Worm (Caenorhabditis elegans) whole organism, L2 larva: ENCODE data around the gene Y55F3BR.2.
A peak's percentile ranks its signal among the peaks of the same experiment; 100 is the strongest.

ENCODE experiments used
- C34F6.9 ChIP-seq: fragments of 150-350 bp; optimal IDR thresholded peaks from 2 replicates; lab custom pipeline; 2014; ENCODE audit warnings: missing biosample characterization, missing genetic modification characterization
- F13H6.1 ChIP-seq: sonication (generic microtip); optimal IDR thresholded peaks from 2 replicates; lab custom pipeline; 2016; ENCODE audit warnings: missing genetic modification characterization, missing compliant biosample characterization
- R02D3.7 ChIP-seq: fragments of 150-350 bp; optimal IDR thresholded peaks from 2 replicates; lab custom pipeline; 2014; ENCODE audit warnings: missing biosample characterization, missing genetic modification characterization
- Y55F3AM.14 ChIP-seq: fragments of 200-800 bp; sonication (Bioruptor generic); optimal IDR thresholded peaks from 2 replicates; lab custom pipeline; 2018; ENCODE audit warnings: mild to moderate bottlenecking, missing genetic modification characterization, missing compliant biosample characterization
- ZK546.5 ChIP-seq: sonication (generic microtip); optimal IDR thresholded peaks from 2 replicates; lab custom pipeline; 2017; ENCODE audit warnings: missing biosample characterization, missing genetic modification characterization
- alr-1 ChIP-seq: fragments of 150-350 bp; optimal IDR thresholded peaks from 2 replicates; lab custom pipeline; 2014; ENCODE audit warnings: missing biosample characterization, missing genetic modification characterization
- aly-2 ChIP-seq: fragments of 150-350 bp; optimal IDR thresholded peaks from 2 replicates; lab custom pipeline; 2014; ENCODE audit warnings: missing biosample characterization, missing genetic modification characterization
- ama-1 ChIP-seq: fragments of 150-350 bp; optimal IDR thresholded peaks from 2 replicates; lab custom pipeline; 2018; ENCODE audit warnings: inconsistent platforms
- blmp-1 ChIP-seq: sonication (generic microtip); optimal IDR thresholded peaks from 2 replicates; lab custom pipeline; 2017; ENCODE audit warnings: missing genetic modification characterization, mild to moderate bottlenecking, missing compliant biosample characterization, antibody characterized with exemption, moderate library complexity; ENCODE audit not compliant: insufficient read depth
- ceh-16 ChIP-seq: fragments of 150-350 bp; optimal IDR thresholded peaks from 2 replicates; lab custom pipeline; 2014; ENCODE audit warnings: missing biosample characterization, missing genetic modification characterization
- ceh-82 ChIP-seq: fragments of 150-350 bp; optimal IDR thresholded peaks from 2 replicates; lab custom pipeline; 2014; ENCODE audit warnings: missing biosample characterization, missing genetic modification characterization
- crh-2 ChIP-seq: sonication (generic microtip); optimal IDR thresholded peaks from 2 replicates; lab custom pipeline; 2017; ENCODE audit warnings: missing biosample characterization, missing genetic modification characterization
- dmd-4 ChIP-seq: sonication (generic microtip); optimal IDR thresholded peaks from 2 replicates; lab custom pipeline; 2017; ENCODE audit warnings: missing biosample characterization, missing genetic modification characterization
- egl-27 ChIP-seq: sonication (generic microtip); optimal IDR thresholded peaks from 3 replicates; lab custom pipeline; 2017; ENCODE audit warnings: missing biosample characterization, missing genetic modification reagents, missing genetic modification characterization
- elt-1 ChIP-seq: fragments of 150-350 bp; optimal IDR thresholded peaks from 2 replicates; lab custom pipeline; 2014; ENCODE audit warnings: missing biosample characterization, missing genetic modification characterization
- elt-3 ChIP-seq: sonication (generic microtip); optimal IDR thresholded peaks from 2 replicates; lab custom pipeline; 2017; ENCODE audit warnings: missing biosample characterization, missing genetic modification characterization
- fos-1 ChIP-seq: fragments of 150-350 bp; optimal IDR thresholded peaks from 2 replicates; lab custom pipeline; 2014; ENCODE audit warnings: missing biosample characterization, missing genetic modification characterization
- gmeb-1 ChIP-seq: fragments of 150-350 bp; optimal IDR thresholded peaks from 2 replicates; lab custom pipeline; 2014; ENCODE audit warnings: missing biosample characterization, missing genetic modification characterization
- lin-11 ChIP-seq: fragments of 150-350 bp; sonication (generic microtip); optimal IDR thresholded peaks from 2 replicates; lab custom pipeline; 2014; ENCODE audit warnings: missing biosample characterization, missing genetic modification characterization, inconsistent platforms, mixed read lengths
- lin-13 ChIP-seq: fragments of 150-350 bp; optimal IDR thresholded peaks from 2 replicates; lab custom pipeline; 2014; ENCODE audit warnings: missing biosample characterization, missing genetic modification reagents, missing genetic modification characterization
- lin-39 ChIP-seq: fragments of 150-350 bp; optimal IDR thresholded peaks from 2 replicates; lab custom pipeline; 2014; ENCODE audit warnings: missing biosample characterization, missing genetic modification reagents, missing genetic modification characterization
- lsy-2 ChIP-seq, 2 experiments: fragments of 150-350 bp in 1 of 2; sonication (generic microtip) in 1 of 2; optimal IDR thresholded peaks; 2 replicates each; lab custom pipeline; 2014 to 2017; ENCODE audit warnings: missing biosample characterization in 2 of 2, missing genetic modification characterization in 2 of 2
- mab-5 ChIP-seq: fragments of 150-350 bp; optimal IDR thresholded peaks from 2 replicates; lab custom pipeline; 2014; ENCODE audit warnings: missing biosample characterization, missing genetic modification characterization
- mbf-1 ChIP-seq: sonication (generic microtip); optimal IDR thresholded peaks from 2 replicates; lab custom pipeline; 2017; ENCODE audit warnings: missing biosample characterization, missing genetic modification characterization
- mdl-1 ChIP-seq, 2 experiments: fragments of 150-350 bp in 1 of 2; sonication (generic microtip) in 1 of 2; optimal IDR thresholded peaks; 2 replicates each; lab custom pipeline; 2017; ENCODE audit warnings: missing biosample characterization in 2 of 2, missing genetic modification characterization in 2 of 2
- nhr-10 ChIP-seq: sonication (generic microtip); optimal IDR thresholded peaks from 2 replicates; lab custom pipeline; 2017; ENCODE audit warnings: missing biosample characterization, missing genetic modification characterization
- nhr-11 ChIP-seq: fragments of 150-350 bp; optimal IDR thresholded peaks from 2 replicates; lab custom pipeline; 2014; ENCODE audit warnings: missing biosample characterization, missing genetic modification characterization
- nhr-12 ChIP-seq: fragments of 150-350 bp; optimal IDR thresholded peaks from 2 replicates; lab custom pipeline; 2014; ENCODE audit warnings: missing biosample characterization, missing genetic modification characterization
- nhr-129 ChIP-seq: fragments of 150-350 bp; optimal IDR thresholded peaks from 2 replicates; lab custom pipeline; 2014; ENCODE audit warnings: missing biosample characterization, missing genetic modification characterization
- nhr-21 ChIP-seq: fragments of 150-350 bp; optimal IDR thresholded peaks from 2 replicates; lab custom pipeline; 2014; ENCODE audit warnings: missing biosample characterization, missing genetic modification characterization
- nhr-23 ChIP-seq: fragments of 150-350 bp; optimal IDR thresholded peaks from 2 replicates; lab custom pipeline; 2014; ENCODE audit warnings: missing biosample characterization, missing genetic modification reagents, missing genetic modification characterization
- nhr-237 ChIP-seq: fragments of 150-350 bp; optimal IDR thresholded peaks from 2 replicates; lab custom pipeline; 2014; ENCODE audit warnings: missing biosample characterization, missing genetic modification characterization
- nhr-25 ChIP-seq: fragments of 150-350 bp; sonication (generic microtip); optimal IDR thresholded peaks from 3 replicates; lab custom pipeline; 2014; ENCODE audit warnings: missing biosample characterization, missing genetic modification characterization
- nhr-6 ChIP-seq: fragments of 150-350 bp; optimal IDR thresholded peaks from 2 replicates; lab custom pipeline; 2014; ENCODE audit warnings: missing biosample characterization, missing genetic modification characterization
- nhr-77 ChIP-seq: fragments of 150-350 bp; optimal IDR thresholded peaks from 2 replicates; lab custom pipeline; 2014; ENCODE audit warnings: missing biosample characterization, missing genetic modification characterization
- peb-1 ChIP-seq: fragments of 150-350 bp; optimal IDR thresholded peaks from 2 replicates; lab custom pipeline; 2014; ENCODE audit warnings: missing biosample characterization, missing genetic modification characterization
- sem-4 ChIP-seq: fragments of 150-350 bp; optimal IDR thresholded peaks from 2 replicates; lab custom pipeline; 2014; ENCODE audit warnings: missing biosample characterization, missing genetic modification reagents, missing genetic modification characterization
- skn-1 ChIP-seq: sonication (generic microtip); optimal IDR thresholded peaks from 2 replicates; lab custom pipeline; 2017; ENCODE audit warnings: missing biosample characterization, missing genetic modification characterization
- sma-3 ChIP-seq: sonication (generic microtip); optimal IDR thresholded peaks from 2 replicates; lab custom pipeline; 2016; ENCODE audit warnings: missing genetic modification reagents, missing genetic modification characterization, missing compliant biosample characterization
- sma-9 ChIP-seq, 2 experiments: fragments of 150-350 bp in 1 of 2; sonication (generic microtip) in 1 of 2; optimal IDR thresholded peaks; 2 replicates each; lab custom pipeline; 2014 to 2016; ENCODE audit warnings: missing genetic modification characterization in 2 of 2, mild to moderate bottlenecking in 1 of 2, missing biosample characterization in 1 of 2, missing compliant biosample characterization in 1 of 2, missing genetic modification reagents in 1 of 2, moderate library complexity in 1 of 2
- snpc-4 ChIP-seq: fragments of 150-350 bp; optimal IDR thresholded peaks from 2 replicates; lab custom pipeline; 2014; ENCODE audit warnings: missing biosample characterization, missing genetic modification characterization
- unc-39 ChIP-seq: fragments of 150-350 bp; optimal IDR thresholded peaks from 2 replicates; lab custom pipeline; 2014; ENCODE audit warnings: missing biosample characterization, missing genetic modification characterization
- unc-55 ChIP-seq: fragments of 150-350 bp; sonication (generic microtip); optimal IDR thresholded peaks from 3 replicates; lab custom pipeline; 2014; ENCODE audit warnings: missing biosample characterization, missing genetic modification reagents, missing genetic modification characterization
- unc-62 ChIP-seq: fragments of 150-350 bp; optimal IDR thresholded peaks from 2 replicates; lab custom pipeline; 2014; ENCODE audit warnings: missing biosample characterization, missing genetic modification reagents, missing genetic modification characterization
- zag-1 ChIP-seq: fragments of 150-350 bp; optimal IDR thresholded peaks from 2 replicates; lab custom pipeline; 2014; ENCODE audit warnings: missing biosample characterization, missing genetic modification characterization
- ztf-1 ChIP-seq: fragments of 200-800 bp; sonication (Bioruptor generic); conservative IDR thresholded peaks from 2 replicates; pipeline ENCODE4 v1.3.6; 2022; ENCODE audit warnings: missing genetic modification characterization, missing compliant biosample characterization
- ztf-11 ChIP-seq: sonication (generic microtip); optimal IDR thresholded peaks from 2 replicates; lab custom pipeline; 2017; ENCODE audit warnings: missing biosample characterization, missing genetic modification characterization
- ztf-4 ChIP-seq: fragments of 150-350 bp; optimal IDR thresholded peaks from 2 replicates; lab custom pipeline; 2014; ENCODE audit warnings: missing biosample characterization, missing genetic modification characterization

Y55F3BR.2 gene

DNA sequence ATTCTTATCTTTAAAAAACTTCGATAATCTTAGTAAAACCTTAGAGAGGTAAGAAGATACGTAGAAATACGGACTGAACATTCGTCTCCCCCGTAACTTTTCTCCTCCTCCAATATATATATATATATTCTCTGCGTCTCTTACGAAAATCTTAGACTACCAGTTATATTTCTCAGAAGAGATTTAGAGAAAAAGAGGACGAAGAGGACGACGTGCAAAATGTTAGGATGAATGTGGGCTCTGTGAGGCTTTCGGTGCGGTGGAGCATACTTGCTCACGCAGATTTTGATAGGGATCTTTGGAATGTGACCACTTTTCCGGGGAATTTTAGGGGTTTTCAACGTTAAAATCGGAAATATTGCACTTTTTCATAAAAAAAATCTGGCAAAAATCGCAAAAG, 30.3 kb upstream of the Y55F3BR.2 start:
- no peak for TF ChIP-seq ceh-82 (tag; lab: Kevin White, UChicago)
- peak; percentile 81 for TF ChIP-seq crh-2 (tag; lab: Kevin White, UChicago)
- peak; percentile 76 for TF ChIP-seq sem-4 (tag; lab: Kevin White, UChicago)
- no peak for TF ChIP-seq nhr-237
- TF ChIP-seq lin-39: no peak
- no peak for TF ChIP-seq mbf-1 (tag; lab: Kevin White, UChicago)
- peak; percentile 46 for TF ChIP-seq fos-1 (tag; lab: Kevin White, UChicago)
- TF ChIP-seq nhr-10 (tag; lab: Kevin White, UChicago): no peak
- TF ChIP-seq zag-1 (tag; lab: Kevin White, UChicago): peak; percentile 75
- TF ChIP-seq ceh-16: peak; percentile 1
- TF ChIP-seq C34F6.9 (tag; lab: Kevin White, UChicago): peak; percentile 96
- TF ChIP-seq snpc-4 (tag; lab: Kevin White, UChicago): peak; percentile 84
- TF ChIP-seq ztf-4 (tag; lab: Kevin White, UChicago): no peak
- TF ChIP-seq unc-62: no peak
- TF ChIP-seq Y55F3AM.14 (GFP tag; lab: Kevin White, UChicago): no peak
- TF ChIP-seq mab-5 (tag; lab: Kevin White, UChicago): peak; percentile 63
- TF ChIP-seq unc-39 (tag; lab: Kevin White, UChicago): no peak
- peak; percentile 65 to 88 for TF ChIP-seq lsy-2 (tag; optimal IDR thresholded peaks at IDR 0.05; lab: Kevin White, UChicago)
- no peak for TF ChIP-seq elt-3
- TF ChIP-seq lin-11 (tag; lab: Kevin White, UChicago): peak; percentile 26
- TF ChIP-seq egl-27 (tag; lab: Kevin White, UChicago): peak; percentile 26
- TF ChIP-seq blmp-1 (tag; lab: Kevin White, UChicago): no peak
- TF ChIP-seq ztf-1: no peak
- TF ChIP-seq sma-9 (GFP tag; optimal IDR thresholded peaks at IDR 0.05; lab: Kevin White, UChicago): no peak
- no peak for TF ChIP-seq sma-9 (tag; optimal IDR thresholded peaks at IDR 0.05; lab: Kevin White, UChicago)
- TF ChIP-seq ama-1: peak; percentile 24
- peak; percentile 97 for TF ChIP-seq unc-55 (GFP tag; lab: Kevin White, UChicago)
- TF ChIP-seq nhr-25 (tag; lab: Kevin White, UChicago): peak; percentile 63
- peak; percentile 46 to 49 for TF ChIP-seq mdl-1 (tag; optimal IDR thresholded peaks at IDR 0.05; lab: Kevin White, UChicago)
- TF ChIP-seq R02D3.7: no peak
- TF ChIP-seq ZK546.5: no peak
- TF ChIP-seq elt-1 (tag; lab: Kevin White, UChicago): no peak
- peak; percentile 88 for TF ChIP-seq lin-13 (GFP tag; lab: Kevin White, UChicago)
- TF ChIP-seq dmd-4 (tag; lab: Kevin White, UChicago): no peak
- no peak for TF ChIP-seq nhr-12
- no peak for TF ChIP-seq aly-2 (tag; lab: Kevin White, UChicago)
- TF ChIP-seq gmeb-1 (tag; lab: Kevin White, UChicago): peak; percentile 6
- no peak for TF ChIP-seq nhr-77
- no peak for TF ChIP-seq nhr-11 (tag; lab: Kevin White, UChicago)
- peak; percentile 35 for TF ChIP-seq nhr-6 (tag; lab: Kevin White, UChicago)
- no peak for TF ChIP-seq peb-1 (tag; lab: Kevin White, UChicago)
- peak; percentile 64 for TF ChIP-seq F13H6.1 (tag; lab: Kevin White, UChicago)
- TF ChIP-seq nhr-21 (tag; lab: Kevin White, UChicago): no peak
- no peak for TF ChIP-seq alr-1 (tag; lab: Kevin White, UChicago)
- TF ChIP-seq skn-1 (tag; lab: Kevin White, UChicago): peak; percentile 33
- TF ChIP-seq ztf-11 (tag; lab: Kevin White, UChicago): no peak
- no peak for TF ChIP-seq nhr-23 (tag; lab: Kevin White, UChicago)
- TF ChIP-seq nhr-129: peak; percentile 74
- no peak for TF ChIP-seq sma-3 (GFP tag; lab: Kevin White, UChicago)
